Worm (Caenorhabditis elegans) whole organism, late embryonic: ENCODE results near the gene metl-9.

ENCODE experiments used
- C08G9.2 ChIP-seq: sonication (generic microtip); optimal IDR thresholded peaks from 2 replicates; lab custom pipeline; 2016; ENCODE audit warnings: mild to moderate bottlenecking, missing genetic modification characterization, moderate library complexity, missing compliant biosample characterization
- Y22D7AL.16 ChIP-seq: sonication (generic microtip); optimal IDR thresholded peaks from 2 replicates; lab custom pipeline; 2016; ENCODE audit warnings: missing genetic modification characterization, missing compliant biosample characterization
- ahr-1 ChIP-seq: sonication (generic microtip); optimal IDR thresholded peaks from 2 replicates; lab custom pipeline; 2016; ENCODE audit warnings: missing genetic modification characterization, missing compliant biosample characterization
- ama-1 ChIP-seq: fragments of 150-350 bp; optimal IDR thresholded peaks from 2 replicates; lab custom pipeline; 2014
- ceh-18 ChIP-seq: sonication (generic microtip); optimal IDR thresholded peaks from 2 replicates; lab custom pipeline; 2016; ENCODE audit warnings: missing genetic modification characterization, missing compliant biosample characterization
- ceh-2 ChIP-seq: sonication (generic microtip); optimal IDR thresholded peaks from 2 replicates; lab custom pipeline; 2016; ENCODE audit warnings: missing genotype, missing genetic modification characterization, missing compliant biosample characterization
- ceh-24 ChIP-seq: sonication (generic microtip); optimal IDR thresholded peaks from 2 replicates; lab custom pipeline; 2016; ENCODE audit warnings: mild to moderate bottlenecking, missing genetic modification characterization, missing compliant biosample characterization
- ceh-30 ChIP-seq: fragments of 150-350 bp; optimal IDR thresholded peaks from 2 replicates; lab custom pipeline; 2014; ENCODE audit warnings: missing biosample characterization, missing genetic modification characterization
- ceh-31 ChIP-seq: sonication (generic microtip); optimal IDR thresholded peaks from 2 replicates; lab custom pipeline; 2016; ENCODE audit warnings: missing genetic modification characterization, missing compliant biosample characterization
- eyg-1 ChIP-seq: sonication (generic microtip); optimal IDR thresholded peaks from 2 replicates; lab custom pipeline; 2016; ENCODE audit warnings: missing genotype, missing genetic modification characterization, missing compliant biosample characterization
- hlh-6 ChIP-seq: sonication (generic microtip); optimal IDR thresholded peaks from 2 replicates; lab custom pipeline; 2016; ENCODE audit warnings: missing genotype, missing genetic modification characterization, missing compliant biosample characterization
- lin-11 ChIP-seq: fragments of 200-800 bp; sonication (Bioruptor generic); optimal IDR thresholded peaks from 2 replicates; lab custom pipeline; 2018; ENCODE audit warnings: mild to moderate bottlenecking, missing genetic modification characterization, missing compliant biosample characterization
- madf-2 ChIP-seq: sonication (generic microtip); optimal IDR thresholded peaks from 2 replicates; lab custom pipeline; 2017; ENCODE audit warnings: missing genetic modification characterization, missing compliant biosample characterization
- nhr-232 ChIP-seq: sonication (generic microtip); optimal IDR thresholded peaks from 2 replicates; lab custom pipeline; 2016; ENCODE audit warnings: missing genetic modification characterization, missing compliant biosample characterization
- odd-2 ChIP-seq: sonication (generic microtip); optimal IDR thresholded peaks from 2 replicates; lab custom pipeline; 2017; ENCODE audit warnings: antibody characterized with exemption, mild to moderate bottlenecking, missing genetic modification characterization, missing compliant biosample characterization
- pag-3 ChIP-seq: sonication (generic microtip); optimal IDR thresholded peaks from 2 replicates; lab custom pipeline; 2016; ENCODE audit warnings: missing compliant biosample characterization, missing genetic modification characterization, borderline replicate concordance
- pha-4 ChIP-seq: fragments of 150-350 bp; optimal IDR thresholded peaks from 2 replicates; lab custom pipeline; 2018; ENCODE audit warnings: missing biosample characterization, missing genetic modification reagents, missing genetic modification characterization
- tbx-2 ChIP-seq: sonication (generic microtip); optimal IDR thresholded peaks from 2 replicates; lab custom pipeline; 2016; ENCODE audit warnings: missing genetic modification characterization, missing compliant biosample characterization
- ttx-3 ChIP-seq: sonication (generic microtip); optimal IDR thresholded peaks from 2 replicates; lab custom pipeline; 2016; ENCODE audit warnings: missing genetic modification reagents, missing genetic modification characterization, missing compliant biosample characterization
- unc-3 ChIP-seq, 2 experiments: fragments of 200-800 bp in 1 of 2; sonication (Bioruptor generic) in 1 of 2; sonication (generic microtip) in 1 of 2; conservative IDR thresholded peaks in 1 of 2; optimal IDR thresholded peaks in 1 of 2; 2 replicates each; pipeline versions ENCODE4 v1.3.6 to Lab custom; 2016 to 2022; ENCODE audit warnings: missing compliant biosample characterization in 2 of 2, missing genetic modification characterization in 2 of 2, missing genetic modification reagents in 1 of 2
- unc-42 ChIP-seq: sonication (generic microtip); optimal IDR thresholded peaks from 2 replicates; lab custom pipeline; 2016; ENCODE audit warnings: missing genotype, missing genetic modification characterization, missing compliant biosample characterization

The metl-9 gene

ce11 chrX:5133980-5134379 is 45.0 kb downstream of the metl-9 start, which contains the start of gene tbc-7:
Gene tbc-7, plus strand, starts transcription at chrX:5134280.
- TF ChIP-seq ceh-18 (no peak), pag-3 (tag; lab: Kevin White, UChicago) (no peak), madf-2 (tag; lab: Kevin White, UChicago) (no peak), ceh-2 (tag; lab: Kevin White, UChicago) (no peak), lin-11 (tag; lab: Kevin White, UChicago) (no peak), odd-2 (no peak), unc-3 (GFP tag; conservative IDR thresholded peaks at IDR 0.05; lab: Robert Waterston, UW) (no peak), unc-3 (tag; optimal IDR thresholded peaks at IDR 0.05; lab: Kevin White, UChicago) (no peak), ahr-1 (tag; lab: Kevin White, UChicago) (no peak), ama-1 (lab: Kevin White, UChicago) (no peak), ceh-31 (tag; lab: Kevin White, UChicago) (no peak), C08G9.2 (no peak), tbx-2 (tag; lab: Kevin White, UChicago) (no peak), pha-4 (tag; lab: Kevin White, UChicago) (no peak), eyg-1 (tag; lab: Kevin White, UChicago) (no peak), nhr-232 (tag; lab: Kevin White, UChicago) (no peak), ceh-24 (tag; lab: Kevin White, UChicago) (no peak), hlh-6 (tag; lab: Kevin White, UChicago) (no peak)

- TF ChIP-seq unc-42 (tag; lab: Kevin White, UChicago) (peak; percentile 80), Y22D7AL.16 (tag; lab: Kevin White, UChicago) (no peak)
Observed at ce11 chrX:5131760-5132159, 47.2 kb downstream of the metl-9 start.

- TF ChIP-seq unc-42 (tag; lab: Kevin White, UChicago) (peak; percentile 100), ttx-3 (tag; lab: Kevin White, UChicago) (no peak), ceh-31 (tag; lab: Kevin White, UChicago) (peak; percentile 43), ceh-30 (tag; lab: Kevin White, UChicago) (no peak)
Observed at ce11 chrX:5129447-5129846, 49.5 kb downstream of the metl-9 start.
